Fruit fly (Drosophila melanogaster) Kc167 (cell line): ENCODE data around the gene CG13895.

Source experiments
- Sin3A ChIP-seq: fragments of >200 bp; optimal IDR thresholded peaks from 2 replicates; lab custom pipeline; 2018; ENCODE audit warnings: missing external identifiers
- h ChIP-seq: fragments of >200 bp; optimal IDR thresholded peaks from 3 replicates; lab custom pipeline; 2018; ENCODE audit warnings: missing external identifiers
- insv ChIP-seq: fragments of >200 bp; optimal IDR thresholded peaks from 3 replicates; lab custom pipeline; 2018; ENCODE audit warnings: missing external identifiers
- psq ChIP-seq: fragments of >200 bp; optimal IDR thresholded peaks from 2 replicates; lab custom pipeline; 2017; ENCODE audit warnings: missing external identifiers
- ttk ChIP-seq: sonication (Bioruptor generic); optimal IDR thresholded peaks from 2 replicates; lab custom pipeline; 2017; ENCODE audit warnings: missing external identifiers

DNA sequence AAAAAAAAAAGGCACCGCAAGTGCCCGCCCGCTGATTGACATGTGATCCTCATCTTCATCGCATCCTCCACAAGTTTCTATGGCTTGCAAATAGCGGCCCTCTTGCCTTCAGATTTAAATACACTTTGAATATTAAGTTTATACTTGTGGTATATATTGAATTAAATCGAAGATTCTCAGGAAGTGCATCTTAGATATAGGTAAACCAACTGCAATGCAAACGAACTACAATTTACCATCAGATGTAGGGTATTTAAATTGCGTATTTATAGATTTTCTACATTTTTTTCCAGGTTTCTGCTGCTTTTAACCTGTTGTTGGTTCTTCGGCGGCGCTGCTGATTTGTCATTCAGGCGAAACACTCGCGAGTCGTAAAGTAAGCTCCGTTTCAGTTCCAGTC, 39.0 kb upstream of the CG13895 start:
- no peak for TF ChIP-seq psq (lab: Kevin White, UChicago)
- TF ChIP-seq h (lab: Kevin White, UChicago) = no peak
- no peak for TF ChIP-seq Sin3A
- no peak for TF ChIP-seq ttk (lab: Kevin White, UChicago)
- no peak for TF ChIP-seq insv
